Worm (Caenorhabditis elegans): Measurements from ENCODE around the gene nspc-4.

nspc-4 gene

ce11 chrX:8556614-8557196, 18.5 kb upstream of the nspc-4 start, which contains the start of gene utx-1 (continued):
- TF ChIP-seq ets-4 (tag; optimal IDR thresholded peaks at IDR 0.05): no peak
- TF ChIP-seq dmd-4 (tag; optimal IDR thresholded peaks at IDR 0.05; ENCODE audit: borderline replicate concordance): no peak
- TF ChIP-seq pax-1 (tag; optimal IDR thresholded peaks at IDR 0.05): no peak
- TF ChIP-seq eyg-1 (tag; optimal IDR thresholded peaks at IDR 0.05): no peak
- TF ChIP-seq madf-2 (tag; optimal IDR thresholded peaks at IDR 0.05): no peak
- no peak for TF ChIP-seq mec-3 (tag; optimal IDR thresholded peaks at IDR 0.05; ENCODE audit: borderline replicate concordance)
- TF ChIP-seq unc-55 (GFP tag; optimal IDR thresholded peaks at IDR 0.05): peak; percentile 24
- no peak for TF ChIP-seq tbx-7 (tag; optimal IDR thresholded peaks at IDR 0.05)
- TF ChIP-seq lim-6 (tag; optimal IDR thresholded peaks at IDR 0.05): no peak
- no peak for TF ChIP-seq che-1 (tag; optimal IDR thresholded peaks at IDR 0.05)
- TF ChIP-seq ceh-6 (GFP tag; optimal IDR thresholded peaks at IDR 0.05): no peak
- no peak for TF ChIP-seq Y22D7AL.16 (tag; optimal IDR thresholded peaks at IDR 0.05)
- no peak for TF ChIP-seq gmeb-2 (tag; optimal IDR thresholded peaks at IDR 0.05)
- no peak for TF ChIP-seq ttx-3 (tag; optimal IDR thresholded peaks at IDR 0.05)
- TF ChIP-seq dve-1 (tag; optimal IDR thresholded peaks at IDR 0.05): no peak
- TF ChIP-seq hlh-13 (GFP tag; optimal IDR thresholded peaks at IDR 0.05): no peak
- no peak for TF ChIP-seq C08G9.2 (tag; optimal IDR thresholded peaks at IDR 0.05)
- TF ChIP-seq pros-1 (tag; optimal IDR thresholded peaks at IDR 0.05): no peak
- no peak for TF ChIP-seq odd-2 (tag; optimal IDR thresholded peaks at IDR 0.05)
- no peak for TF ChIP-seq fax-1 (tag; optimal IDR thresholded peaks at IDR 0.05)
- no peak for TF ChIP-seq ceh-24 (tag; optimal IDR thresholded peaks at IDR 0.05)
- no peak for TF ChIP-seq hlh-15 (tag; optimal IDR thresholded peaks at IDR 0.05)
- TF ChIP-seq fkh-10 (GFP tag; optimal IDR thresholded peaks at IDR 0.05): no peak
- no peak for TF ChIP-seq zip-5 (tag; optimal IDR thresholded peaks at IDR 0.05)
- TF ChIP-seq sox-2 (GFP tag; IDR thresholded peaks at IDR 0.05): no peak
- TF ChIP-seq pha-4 (tag; optimal IDR thresholded peaks at IDR 0.05): no peak
- no peak for TF ChIP-seq syd-9 (tag; optimal IDR thresholded peaks at IDR 0.05)
- no peak for TF ChIP-seq K02D7.2 (tag; optimal IDR thresholded peaks at IDR 0.05)
- TF ChIP-seq unc-86 (tag; optimal IDR thresholded peaks at IDR 0.05): no peak
- peak; percentile 35 for TF ChIP-seq hlh-30 (tag; optimal IDR thresholded peaks at IDR 0.05; ENCODE audit: insufficient read depth)
- peak; percentile 19 for TF ChIP-seq ztf-16 (tag; optimal IDR thresholded peaks at IDR 0.05)
- TF ChIP-seq unc-3 (GFP tag; conservative IDR thresholded peaks at IDR 0.05): no peak
- TF ChIP-seq unc-3 (tag; optimal IDR thresholded peaks at IDR 0.05): no peak
- TF ChIP-seq K09A11.1 (tag; optimal IDR thresholded peaks at IDR 0.05; ENCODE audit: insufficient read depth): no peak
- no peak for TF ChIP-seq ceh-18 (tag; optimal IDR thresholded peaks at IDR 0.05)
- peak; percentile 57 for TF ChIP-seq hlh-6 (tag; optimal IDR thresholded peaks at IDR 0.05)
- TF ChIP-seq ref-2 (tag; optimal IDR thresholded peaks at IDR 0.05): peak; percentile 50
- peak; percentile 13 for TF ChIP-seq elt-2 (tag; optimal IDR thresholded peaks at IDR 0.05)

- TF ChIP-seq nhr-11 (tag; optimal IDR thresholded peaks at IDR 0.05) (no peak), mec-3 (tag; optimal IDR thresholded peaks at IDR 0.05; ENCODE audit: borderline replicate concordance) (no peak), pax-1 (tag; optimal IDR thresholded peaks at IDR 0.05) (no peak), elt-2 (tag; optimal IDR thresholded peaks at IDR 0.05) (no peak), K09A11.1 (tag; optimal IDR thresholded peaks at IDR 0.05; ENCODE audit: insufficient read depth) (no peak), ztf-16 (tag; optimal IDR thresholded peaks at IDR 0.05) (no peak), ahr-1 (tag; optimal IDR thresholded peaks at IDR 0.05) (no peak)
Observed at ce11 chrX:8554029-8554428, 15.9 kb upstream of the nspc-4 start.

Data from whole organism, late embryonic.